Fruit fly (Drosophila melanogaster) whole organism, embryonic: ENCODE measurements around the gene CG5938.

Source experiments
- Adf1 ChIP-seq: fragments of 200-800 bp; sonication (Bioruptor generic); IDR thresholded peaks from 2 replicates; pipeline ENCODE4 v1.3.6; 2022; ENCODE audit warnings: missing biosample characterization, missing genetic modification characterization
- CG10274 ChIP-seq: fragments of 200-800 bp; sonication (Bioruptor generic); optimal IDR thresholded peaks from 3 replicates; lab custom pipeline; 2017; ENCODE audit warnings: missing biosample characterization, mild to moderate bottlenecking, missing genetic modification characterization
- CG10366 ChIP-seq: fragments of 200-800 bp; sonication (Bioruptor generic); IDR thresholded peaks from 2 replicates; pipeline ENCODE4 v1.3.6; 2022; ENCODE audit warnings: missing biosample characterization, missing genetic modification characterization
- CG11247 ChIP-seq: fragments of 200-800 bp; sonication (Bioruptor generic); IDR thresholded peaks from 2 replicates; pipeline ENCODE4 v1.3.6; 2022; ENCODE audit warnings: missing biosample characterization, missing genetic modification characterization
- CG13123 ChIP-seq: fragments of 200-800 bp; sonication (Bioruptor generic); optimal IDR thresholded peaks from 2 replicates; lab custom pipeline; 2016; ENCODE audit warnings: missing biosample characterization, missing genetic modification characterization
- CG14050 ChIP-seq: fragments of 200-800 bp; sonication (Bioruptor generic); IDR thresholded peaks from 3 replicates; pipeline ENCODE4 v1.3.6; 2022; ENCODE audit warnings: missing biosample characterization, missing genetic modification characterization
- CG15696 ChIP-seq: fragments of 200-800 bp; sonication (Bioruptor generic); optimal IDR thresholded peaks from 2 replicates; lab custom pipeline; 2019; ENCODE audit warnings: missing biosample characterization, mild to moderate bottlenecking, missing genetic modification characterization, moderate library complexity
- CG1603 ChIP-seq: fragments of 200-800 bp; sonication (Bioruptor generic); optimal IDR thresholded peaks from 2 replicates; lab custom pipeline; 2019; ENCODE audit warnings: missing biosample characterization, mild to moderate bottlenecking, missing genetic modification characterization, moderate library complexity
- CG18476 ChIP-seq: fragments of 200-800 bp; sonication (Bioruptor generic); optimal IDR thresholded peaks from 2 replicates; lab custom pipeline; 2016; ENCODE audit warnings: missing biosample characterization, mild to moderate bottlenecking, missing genetic modification characterization
- CG34224 ChIP-seq: fragments of 200-800 bp; sonication (Bioruptor generic); IDR thresholded peaks from 3 replicates; pipeline ENCODE4 v1.3.6; 2022; ENCODE audit warnings: missing biosample characterization, missing genetic modification characterization; ENCODE audit not compliant: partially characterized antibody
- CG4282 ChIP-seq: fragments of 200-800 bp; sonication (Bioruptor generic); optimal IDR thresholded peaks from 2 replicates; lab custom pipeline; 2016; ENCODE audit warnings: missing biosample characterization, missing genetic modification characterization
- CG6254 ChIP-seq: fragments of 200-800 bp; sonication (Bioruptor generic); optimal IDR thresholded peaks from 3 replicates; lab custom pipeline; 2017; ENCODE audit warnings: mild to moderate bottlenecking, missing biosample characterization, missing genetic modification reagents, missing genetic modification characterization
- CG6683 ChIP-seq: fragments of 200-800 bp; sonication (Bioruptor generic); optimal IDR thresholded peaks from 2 replicates; lab custom pipeline; 2017; ENCODE audit warnings: missing biosample characterization, mild to moderate bottlenecking, missing genetic modification characterization, missing genetic modification reagents
- CG7372 ChIP-seq: fragments of 200-800 bp; sonication (Bioruptor generic); IDR thresholded peaks from 2 replicates; pipeline ENCODE4 v1.3.6; 2022; ENCODE audit warnings: missing biosample characterization, missing genetic modification characterization
- CG7987 ChIP-seq: fragments of 200-800 bp; sonication (Bioruptor generic); optimal IDR thresholded peaks from 2 replicates; lab custom pipeline; 2018; ENCODE audit warnings: missing biosample characterization, mild to moderate bottlenecking, missing genetic modification characterization, moderate library complexity
- CG8089 ChIP-seq: fragments of 200-800 bp; sonication (Bioruptor generic); optimal IDR thresholded peaks from 3 replicates; lab custom pipeline; 2016; ENCODE audit warnings: missing biosample characterization, missing genetic modification characterization
- CG9817 ChIP-seq: fragments of 200-800 bp; sonication (Bioruptor generic); optimal IDR thresholded peaks from 2 replicates; lab custom pipeline; 2018; ENCODE audit warnings: missing biosample characterization, mild to moderate bottlenecking, missing genetic modification characterization, moderate library complexity
- Dbx ChIP-seq: fragments of 200-800 bp; sonication (Bioruptor generic); IDR thresholded peaks from 3 replicates; pipeline ENCODE4 v1.3.6; 2022; ENCODE audit warnings: missing biosample characterization, missing genetic modification characterization
- Doc2 ChIP-seq: fragments of 200-800 bp; sonication (Bioruptor generic); IDR thresholded peaks from 2 replicates; pipeline ENCODE4 v1.3.6; 2022; ENCODE audit warnings: missing biosample characterization, missing genetic modification characterization
- Dref ChIP-seq: fragments of 200-800 bp; sonication (Bioruptor generic); IDR thresholded peaks from 2 replicates; pipeline ENCODE4 v1.3.6; 2022; ENCODE audit warnings: missing biosample characterization, missing genetic modification characterization
- Hmr ChIP-seq: fragments of 200-800 bp; sonication (Bioruptor generic); optimal IDR thresholded peaks from 3 replicates; lab custom pipeline; 2017; ENCODE audit warnings: mild to moderate bottlenecking, missing biosample characterization, missing genetic modification reagents, missing genetic modification characterization
- Hr51 ChIP-seq, 2 experiments: fragments of 200-800 bp; sonication (Bioruptor generic); optimal IDR thresholded peaks; 2 replicates in 1 of 2; 3 replicates in 1 of 2; lab custom pipeline; 2016 to 2018; ENCODE audit warnings: missing biosample characterization in 2 of 2, missing genetic modification characterization in 2 of 2, mild to moderate bottlenecking in 1 of 2, moderate library complexity in 1 of 2
- Hsf ChIP-seq: fragments of 200-800 bp; sonication (Bioruptor generic); optimal IDR thresholded peaks from 3 replicates; lab custom pipeline; 2016; ENCODE audit warnings: missing biosample characterization, missing genetic modification characterization
- Meics ChIP-seq: fragments of 200-800 bp; sonication (Bioruptor generic); optimal IDR thresholded peaks from 2 replicates; lab custom pipeline; 2017; ENCODE audit warnings: missing biosample characterization, mild to moderate bottlenecking, missing genetic modification characterization
- Mes4 ChIP-seq: fragments of 200-800 bp; sonication (Bioruptor generic); optimal IDR thresholded peaks from 2 replicates; lab custom pipeline; 2016; ENCODE audit warnings: missing biosample characterization, missing genetic modification characterization
- Rfx ChIP-seq: fragments of 200-800 bp; sonication (Bioruptor generic); IDR thresholded peaks from 2 replicates; pipeline ENCODE4 v1.3.6; 2022; ENCODE audit warnings: missing biosample characterization, missing genetic modification characterization
- Sry-δ ChIP-seq: fragments of 200-800 bp; sonication (Bioruptor generic); optimal IDR thresholded peaks from 2 replicates; lab custom pipeline; 2016; ENCODE audit warnings: missing biosample characterization, missing genetic modification characterization
- Usf ChIP-seq: fragments of 200-800 bp; sonication (Bioruptor generic); optimal IDR thresholded peaks from 2 replicates; lab custom pipeline; 2017; ENCODE audit warnings: missing genotype, missing biosample characterization, missing genetic modification characterization
- al ChIP-seq: fragments of 200-800 bp; sonication (Bioruptor generic); IDR thresholded peaks from 2 replicates; pipeline ENCODE4 v1.3.6; 2022; ENCODE audit warnings: missing biosample characterization, missing genetic modification characterization
- aop ChIP-seq: fragments of 200-800 bp; sonication (Bioruptor generic); IDR thresholded peaks from 2 replicates; pipeline ENCODE4 v1.3.6; 2022; ENCODE audit warnings: missing biosample characterization, missing genetic modification characterization
- ara ChIP-seq: fragments of 200-800 bp; sonication (Bioruptor generic); IDR thresholded peaks from 2 replicates; pipeline ENCODE4 v1.3.6; 2022; ENCODE audit warnings: missing biosample characterization, missing genetic modification characterization
- bbx ChIP-seq: fragments of 200-800 bp; sonication (Bioruptor generic); IDR thresholded peaks from 2 replicates; pipeline ENCODE4 v1.3.6; 2022; ENCODE audit warnings: missing biosample characterization, missing genetic modification characterization; ENCODE audit not compliant: partially characterized antibody
- br ChIP-seq: fragments of >200 bp; optimal IDR thresholded peaks from 2 replicates; lab custom pipeline; 2017
- ci ChIP-seq: fragments of 200-800 bp; sonication (Bioruptor generic); IDR thresholded peaks from 3 replicates; pipeline ENCODE4 v1.3.6; 2022; ENCODE audit warnings: missing biosample characterization, missing genetic modification characterization
- fd3F ChIP-seq: fragments of 200-800 bp; sonication (Bioruptor generic); optimal IDR thresholded peaks from 2 replicates; lab custom pipeline; 2018; ENCODE audit warnings: missing biosample characterization, mild to moderate bottlenecking, missing genetic modification characterization, moderate library complexity
- gem ChIP-seq: fragments of 200-800 bp; sonication (Bioruptor generic); optimal IDR thresholded peaks from 2 replicates; lab custom pipeline; 2019; ENCODE audit warnings: missing biosample characterization, mild to moderate bottlenecking, missing genetic modification characterization, moderate library complexity
- gfzf ChIP-seq: fragments of 200-800 bp; sonication (Bioruptor generic); optimal IDR thresholded peaks from 2 replicates; lab custom pipeline; 2016; ENCODE audit warnings: missing biosample characterization, mild to moderate bottlenecking, missing genetic modification characterization, moderate library complexity
- h ChIP-seq: fragments of >200 bp; optimal IDR thresholded peaks from 2 replicates; lab custom pipeline; 2017
- inv ChIP-seq: fragments of 200-800 bp; sonication (Bioruptor generic); IDR thresholded peaks from 2 replicates; pipeline ENCODE4 v1.3.6; 2022; ENCODE audit warnings: missing biosample characterization, missing genetic modification characterization; ENCODE audit not compliant: partially characterized antibody
- knrl ChIP-seq: fragments of 200-800 bp; sonication (Bioruptor generic); IDR thresholded peaks from 3 replicates; pipeline ENCODE4 v1.3.6; 2022; ENCODE audit warnings: missing biosample characterization, missing genetic modification characterization; ENCODE audit not compliant: partially characterized antibody
- odd ChIP-seq: fragments of 200-800 bp; sonication (Bioruptor generic); optimal IDR thresholded peaks from 2 replicates; lab custom pipeline; 2017; ENCODE audit warnings: missing biosample characterization, mild to moderate bottlenecking, missing genetic modification characterization
- pan ChIP-seq, 4 experiments: fragments of >200 bp in 3 of 4; fragments of 200-800 bp in 1 of 4; sonication (Bioruptor generic) in 1 of 4; optimal IDR thresholded peaks in 3 of 4; IDR thresholded peaks in 1 of 4; 2 replicates each; pipeline versions ENCODE4 v1.3.6 to Lab custom; 2017 to 2022; ENCODE audit warnings: missing biosample characterization in 2 of 4, missing genetic modification characterization in 2 of 4, mixed read lengths in 1 of 4
- pfk ChIP-seq: fragments of 200-800 bp; sonication (Bioruptor generic); optimal IDR thresholded peaks from 2 replicates; lab custom pipeline; 2018; ENCODE audit warnings: missing biosample characterization, mild to moderate bottlenecking, missing genetic modification characterization, moderate library complexity
- pzg ChIP-seq: fragments of 200-800 bp; sonication (Bioruptor generic); optimal IDR thresholded peaks from 3 replicates; lab custom pipeline; 2018; ENCODE audit warnings: missing biosample characterization, mild to moderate bottlenecking, missing genetic modification characterization, moderate library complexity
- sd ChIP-seq: fragments of 200-800 bp; sonication (Bioruptor generic); optimal IDR thresholded peaks from 3 replicates; lab custom pipeline; 2018; ENCODE audit warnings: missing biosample characterization, mild to moderate bottlenecking, missing genetic modification characterization, moderate library complexity
- sim ChIP-seq: fragments of 200-800 bp; sonication (Bioruptor generic); IDR thresholded peaks from 2 replicates; pipeline ENCODE4 v1.3.6; 2022; ENCODE audit warnings: missing biosample characterization, missing genetic modification characterization
- slou ChIP-seq: fragments of 200-800 bp; sonication (Bioruptor generic); optimal IDR thresholded peaks from 3 replicates; lab custom pipeline; 2016; ENCODE audit warnings: missing biosample characterization, missing genetic modification characterization
- so ChIP-seq: fragments of 200-800 bp; sonication (Bioruptor generic); IDR thresholded peaks from 3 replicates; pipeline ENCODE4 v1.3.6; 2022; ENCODE audit warnings: missing biosample characterization, missing genetic modification characterization
- stc ChIP-seq: fragments of 200-800 bp; sonication (Bioruptor generic); IDR thresholded peaks from 2 replicates; pipeline ENCODE4 v1.3.6; 2022; ENCODE audit warnings: missing biosample characterization, missing genetic modification characterization
- unc-4 ChIP-seq: fragments of 200-800 bp; sonication (Bioruptor generic); IDR thresholded peaks from 2 replicates; pipeline ENCODE4 v1.3.6; 2022; ENCODE audit warnings: missing biosample characterization, missing genetic modification characterization; ENCODE audit not compliant: partially characterized antibody
- wor ChIP-seq: fragments of 200-800 bp; sonication (Bioruptor generic); IDR thresholded peaks from 2 replicates; pipeline ENCODE4 v1.3.6; 2022; ENCODE audit warnings: missing biosample characterization, missing genetic modification characterization

The CG5938 gene

dm6 chr3R:27289638-27290037 is 15.0 kb downstream of the CG5938 start (continued):
- TF ChIP-seq Hr51 (GFP tag; optimal IDR thresholded peaks at IDR 0.05; lab: Kevin White, UChicago) (peak in 1 of 2 experiments; percentile 1), inv (GFP tag; lab: Robert Waterston, UW) (no peak), br (lab: Kevin White, UChicago) (no peak), Adf1 (no peak), knrl (GFP tag; lab: Robert Waterston, UW) (no peak), Dbx (GFP tag; lab: Robert Waterston, UW) (peak; percentile 57; the same call in 1 of the 3 replicates), Doc2 (GFP tag; lab: Robert Waterston, UW) (no peak), aop (GFP tag; lab: Robert Waterston, UW) (no peak), CG10274 (GFP tag; lab: Kevin White, UChicago) (no peak), Dref (GFP tag; lab: Robert Waterston, UW) (no peak), CG13123 (GFP tag; lab: Kevin White, UChicago) (no peak), CG9817 (peak; percentile 2), bbx (GFP tag; lab: Robert Waterston, UW) (no peak), pan (optimal IDR thresholded peaks at IDR 0.05; lab: Kevin White, UChicago) (no peak), pan (GFP tag; optimal IDR thresholded peaks at IDR 0.05 in 1 of 2, IDR thresholded peaks at IDR 0.05 in 1 of 2) (no peak), unc-4 (no peak), ara (peak; percentile 39; the same call in 1 of the 2 replicates), CG11247 (no peak), CG7372 (GFP tag; lab: Robert Waterston, UW) (no peak), Sry-δ (GFP tag; lab: Kevin White, UChicago) (no peak), Hsf (GFP tag; lab: Kevin White, UChicago) (peak; percentile 56), wor (GFP tag; lab: Robert Waterston, UW) (no peak), CG14050 (GFP tag; lab: Robert Waterston, UW) (no peak), sd (tag; lab: Kevin White, UChicago) (peak; percentile 36), CG18476 (GFP tag; lab: Kevin White, UChicago) (peak; percentile 21), Mes4 (no peak), CG7987 (GFP tag; lab: Kevin White, UChicago) (peak; percentile 74), fd3F (GFP tag; lab: Kevin White, UChicago) (no peak), stc (GFP tag; lab: Robert Waterston, UW) (no peak), CG4282 (GFP tag; lab: Kevin White, UChicago) (no peak), ci (GFP tag; lab: Robert Waterston, UW) (0 out of 3 replicates have a peak, but pooled peaks have one; percentile 8), CG10366 (GFP tag; lab: Robert Waterston, UW) (no peak), Rfx (GFP tag; lab: Robert Waterston, UW) (peak; percentile 75), gem (peak; percentile 64), slou (GFP tag; lab: Kevin White, UChicago) (no peak), CG8089 (GFP tag; lab: Kevin White, UChicago) (no peak), pfk (no peak), CG34224 (GFP tag; lab: Robert Waterston, UW) (no peak), gfzf (GFP tag; lab: Kevin White, UChicago) (no peak), Hmr (GFP tag; lab: Kevin White, UChicago) (peak; percentile 29), h (no peak), al (GFP tag; lab: Robert Waterston, UW) (peak; percentile 30; the same call in 1 of the 2 replicates), CG15696 (tag; lab: Kevin White, UChicago) (peak; percentile 51), so (GFP tag; lab: Robert Waterston, UW) (no peak), CG6254 (GFP tag; lab: Kevin White, UChicago) (no peak), CG1603 (tag; lab: Kevin White, UChicago) (peak; percentile 55), odd (GFP tag; lab: Kevin White, UChicago) (no peak), CG6683 (GFP tag; lab: Kevin White, UChicago) (no peak), sim (GFP tag; lab: Robert Waterston, UW) (no peak), Meics (GFP tag; lab: Kevin White, UChicago) (peak; percentile 42), pzg (GFP tag; lab: Kevin White, UChicago) (no peak), Usf (GFP tag; lab: Kevin White, UChicago) (no peak)
